Fruit fly (Drosophila melanogaster) whole organism, embryonic: ENCODE measurements around the gene CG12439.

Experiments
- Antp ChIP-seq: fragments of 200-800 bp; sonication (Bioruptor generic); optimal IDR thresholded peaks from 3 replicates; lab custom pipeline; 2016; ENCODE audit warnings: missing biosample characterization, missing genetic modification characterization
- CG10147 ChIP-seq: fragments of 200-800 bp; sonication (Bioruptor generic); optimal IDR thresholded peaks from 2 replicates; lab custom pipeline; 2019; ENCODE audit warnings: missing biosample characterization, mild to moderate bottlenecking, missing genetic modification characterization, moderate library complexity
- CG10209 ChIP-seq: fragments of 200-800 bp; sonication (Bioruptor generic); optimal IDR thresholded peaks from 3 replicates; lab custom pipeline; 2017; ENCODE audit warnings: missing biosample characterization, mild to moderate bottlenecking, missing genetic modification characterization, missing genetic modification reagents
- CG12071 ChIP-seq: fragments of 200-800 bp; sonication (Bioruptor generic); optimal IDR thresholded peaks from 3 replicates; lab custom pipeline; 2018; ENCODE audit warnings: missing biosample characterization, mild to moderate bottlenecking, missing genetic modification characterization
- CG12299 ChIP-seq: fragments of 200-800 bp; sonication (Bioruptor generic); optimal IDR thresholded peaks from 2 replicates; lab custom pipeline; 2018; ENCODE audit warnings: missing biosample characterization, mild to moderate bottlenecking, missing genetic modification characterization
- CG12659 ChIP-seq: fragments of 200-800 bp; sonication (Bioruptor generic); optimal IDR thresholded peaks from 3 replicates; lab custom pipeline; 2017; ENCODE audit warnings: mild to moderate bottlenecking, missing biosample characterization, missing genetic modification reagents, missing genetic modification characterization
- CG12942 ChIP-seq: fragments of 200-800 bp; sonication (Bioruptor generic); optimal IDR thresholded peaks from 3 replicates; lab custom pipeline; 2016; ENCODE audit warnings: missing biosample characterization, missing genetic modification characterization
- CG17328 ChIP-seq: fragments of 200-800 bp; sonication (Bioruptor generic); IDR thresholded peaks from 2 replicates; pipeline ENCODE4 v1.3.6; 2022; ENCODE audit warnings: missing biosample characterization, missing genetic modification characterization
- CG2199 ChIP-seq: fragments of 200-800 bp; sonication (Bioruptor generic); IDR thresholded peaks from 3 replicates; pipeline ENCODE4 v1.3.6; 2022; ENCODE audit warnings: missing biosample characterization, missing genetic modification characterization
- CG2712 ChIP-seq: fragments of 200-800 bp; optimal IDR thresholded peaks from 3 replicates; lab custom pipeline; 2019; ENCODE audit warnings: missing biosample characterization, mild to moderate bottlenecking, missing genetic modification characterization, moderate library complexity
- CG2875 ChIP-seq: fragments of 200-800 bp; sonication (Bioruptor generic); optimal IDR thresholded peaks from 2 replicates; lab custom pipeline; 2017; ENCODE audit warnings: missing biosample characterization, mild to moderate bottlenecking, missing genetic modification characterization, missing genetic modification reagents
- CG31224 ChIP-seq: fragments of 200-800 bp; sonication (Bioruptor generic); IDR thresholded peaks from 2 replicates; pipeline ENCODE4 v1.3.6; 2022; ENCODE audit warnings: missing biosample characterization, missing genetic modification characterization
- CG32767 ChIP-seq: fragments of 200-800 bp; sonication (Bioruptor generic); IDR thresholded peaks from 2 replicates; pipeline ENCODE4 v1.3.6; 2022; ENCODE audit warnings: missing biosample characterization, missing genetic modification characterization
- CG34422 ChIP-seq: fragments of 200-800 bp; sonication (Bioruptor generic); IDR thresholded peaks from 3 replicates; pipeline ENCODE4 v1.3.6; 2022; ENCODE audit warnings: missing biosample characterization, missing genetic modification characterization
- CG4282 ChIP-seq: fragments of 200-800 bp; sonication (Bioruptor generic); optimal IDR thresholded peaks from 2 replicates; lab custom pipeline; 2016; ENCODE audit warnings: missing biosample characterization, missing genetic modification characterization
- CG43689 ChIP-seq: fragments of 200-800 bp; sonication (Bioruptor generic); IDR thresholded peaks from 2 replicates; pipeline ENCODE4 v1.3.6; 2022; ENCODE audit warnings: missing biosample characterization, missing genetic modification characterization
- CG4404 ChIP-seq: fragments of 200-800 bp; sonication (Bioruptor generic); IDR thresholded peaks from 2 replicates; pipeline ENCODE4 v1.3.6; 2022; ENCODE audit warnings: missing biosample characterization, missing genetic modification characterization
- CG4707 ChIP-seq: fragments of 200-800 bp; sonication (Bioruptor generic); optimal IDR thresholded peaks from 2 replicates; lab custom pipeline; 2018; ENCODE audit warnings: missing biosample characterization, mild to moderate bottlenecking, missing genetic modification characterization, moderate library complexity
- CG5180 ChIP-seq: fragments of 200-800 bp; sonication (Bioruptor generic); optimal IDR thresholded peaks from 3 replicates; lab custom pipeline; 2017; ENCODE audit warnings: missing biosample characterization, missing genetic modification characterization, mild to moderate bottlenecking, moderate library complexity, missing genetic modification reagents
- CG7556 ChIP-seq: fragments of 200-800 bp; sonication (Bioruptor generic); optimal IDR thresholded peaks from 2 replicates; lab custom pipeline; 2017; ENCODE audit warnings: missing biosample characterization, mild to moderate bottlenecking, missing genetic modification characterization
- CG7987 ChIP-seq: fragments of 200-800 bp; sonication (Bioruptor generic); optimal IDR thresholded peaks from 2 replicates; lab custom pipeline; 2018; ENCODE audit warnings: missing biosample characterization, mild to moderate bottlenecking, missing genetic modification characterization, moderate library complexity
- CG8281 ChIP-seq: fragments of 200-800 bp; sonication (Bioruptor generic); optimal IDR thresholded peaks from 2 replicates; lab custom pipeline; 2018; ENCODE audit warnings: missing biosample characterization, mild to moderate bottlenecking, missing genetic modification characterization, moderate library complexity
- CG9437 ChIP-seq: fragments of 200-800 bp; sonication (Bioruptor generic); optimal IDR thresholded peaks from 2 replicates; lab custom pipeline; 2018; ENCODE audit warnings: missing biosample characterization, mild to moderate bottlenecking, missing genetic modification characterization
- CG9817 ChIP-seq: fragments of 200-800 bp; sonication (Bioruptor generic); optimal IDR thresholded peaks from 2 replicates; lab custom pipeline; 2018; ENCODE audit warnings: missing biosample characterization, mild to moderate bottlenecking, missing genetic modification characterization, moderate library complexity
- Dip2 ChIP-seq: fragments of 200-800 bp; sonication (Bioruptor generic); IDR thresholded peaks from 2 replicates; pipeline ENCODE4 v1.3.6; 2022; ENCODE audit warnings: missing biosample characterization, missing genetic modification characterization
- Elba2 ChIP-seq: fragments of 200-800 bp; sonication (Bioruptor generic); optimal IDR thresholded peaks from 3 replicates; lab custom pipeline; 2016; ENCODE audit warnings: missing biosample characterization, missing genetic modification characterization
- HLH54F ChIP-seq: fragments of 200-800 bp; sonication (Bioruptor generic); optimal IDR thresholded peaks from 3 replicates; lab custom pipeline; 2016; ENCODE audit warnings: missing biosample characterization, missing genetic modification characterization
- HLHmδ ChIP-seq: fragments of 200-800 bp; sonication (Bioruptor generic); optimal IDR thresholded peaks from 2 replicates; lab custom pipeline; 2018; ENCODE audit warnings: missing biosample characterization, mild to moderate bottlenecking, missing genetic modification characterization, moderate library complexity
- Hmr ChIP-seq: fragments of 200-800 bp; sonication (Bioruptor generic); optimal IDR thresholded peaks from 3 replicates; lab custom pipeline; 2017; ENCODE audit warnings: mild to moderate bottlenecking, missing biosample characterization, missing genetic modification reagents, missing genetic modification characterization
- Lpt ChIP-seq: fragments of >200 bp; optimal IDR thresholded peaks from 2 replicates; lab custom pipeline; 2018; ENCODE audit warnings: missing biosample characterization, missing genetic modification characterization
- Mrtf ChIP-seq: fragments of 200-800 bp; sonication (Bioruptor generic); IDR thresholded peaks from 3 replicates; pipeline ENCODE4 v1.3.6; 2022; ENCODE audit warnings: missing biosample characterization, missing genetic modification characterization
- chm ChIP-seq: fragments of 200-800 bp; sonication (Bioruptor generic); IDR thresholded peaks from 2 replicates; pipeline ENCODE4 v1.3.6; 2022; ENCODE audit warnings: missing biosample characterization, missing genetic modification characterization
- disco-r ChIP-seq: fragments of 200-800 bp; sonication (Bioruptor generic); optimal IDR thresholded peaks from 2 replicates; lab custom pipeline; 2016; ENCODE audit warnings: missing biosample characterization, missing genetic modification characterization
- dysf ChIP-seq: fragments of 200-800 bp; sonication (Bioruptor generic); IDR thresholded peaks from 3 replicates; pipeline ENCODE4 v1.3.6; 2022; ENCODE audit warnings: missing biosample characterization, missing genetic modification characterization
- ems ChIP-seq: fragments of 200-800 bp; sonication (Bioruptor generic); optimal IDR thresholded peaks from 3 replicates; lab custom pipeline; 2016; ENCODE audit warnings: missing biosample characterization, missing genetic modification characterization
- gt ChIP-seq: fragments of 200-800 bp; sonication (Bioruptor generic); IDR thresholded peaks from 2 replicates; pipeline ENCODE4 v1.3.6; 2022; ENCODE audit warnings: missing biosample characterization, missing genetic modification characterization
- lmd ChIP-seq: fragments of 200-800 bp; sonication (Bioruptor generic); IDR thresholded peaks from 2 replicates; pipeline ENCODE4 v1.3.6; 2022; ENCODE audit warnings: missing biosample characterization, missing genetic modification characterization
- nerfin-1 ChIP-seq: fragments of 200-800 bp; sonication (Bioruptor generic); optimal IDR thresholded peaks from 3 replicates; lab custom pipeline; 2019; ENCODE audit warnings: missing biosample characterization, mild to moderate bottlenecking, missing genetic modification characterization, moderate library complexity
- nerfin-2 ChIP-seq: fragments of 200-800 bp; sonication (Bioruptor generic); IDR thresholded peaks from 2 replicates; pipeline ENCODE4 v1.3.6; 2022; ENCODE audit warnings: missing biosample characterization, missing genetic modification characterization; ENCODE audit not compliant: partially characterized antibody
- nmo ChIP-seq: fragments of 200-800 bp; sonication (Bioruptor generic); optimal IDR thresholded peaks from 2 replicates; lab custom pipeline; 2018; ENCODE audit warnings: missing biosample characterization, mild to moderate bottlenecking, missing genetic modification characterization, moderate library complexity
- nom ChIP-seq: fragments of 200-800 bp; sonication (Bioruptor generic); optimal IDR thresholded peaks from 2 replicates; lab custom pipeline; 2017; ENCODE audit warnings: missing biosample characterization, missing genetic modification characterization, mild to moderate bottlenecking, moderate library complexity, missing genetic modification reagents
- odd ChIP-seq: fragments of 200-800 bp; sonication (Bioruptor generic); optimal IDR thresholded peaks from 2 replicates; lab custom pipeline; 2017; ENCODE audit warnings: missing biosample characterization, mild to moderate bottlenecking, missing genetic modification characterization
- pum ChIP-seq: fragments of 200-800 bp; sonication (Bioruptor generic); optimal IDR thresholded peaks from 2 replicates; lab custom pipeline; 2016; ENCODE audit warnings: missing biosample characterization, missing genetic modification characterization
- run ChIP-seq: fragments of 200-800 bp; sonication (Bioruptor generic); optimal IDR thresholded peaks from 3 replicates; lab custom pipeline; 2018; ENCODE audit warnings: missing biosample characterization, mild to moderate bottlenecking, missing genetic modification characterization
- seq ChIP-seq: fragments of 200-800 bp; sonication (Bioruptor generic); IDR thresholded peaks from 2 replicates; pipeline ENCODE4 v1.3.6; 2022; ENCODE audit warnings: missing biosample characterization, missing genetic modification characterization
- stc ChIP-seq: fragments of 200-800 bp; sonication (Bioruptor generic); IDR thresholded peaks from 2 replicates; pipeline ENCODE4 v1.3.6; 2022; ENCODE audit warnings: missing biosample characterization, missing genetic modification characterization
- trem ChIP-seq: fragments of 200-800 bp; optimal IDR thresholded peaks from 3 replicates; lab custom pipeline; 2019; ENCODE audit warnings: missing biosample characterization, mild to moderate bottlenecking, missing genetic modification characterization, moderate library complexity
- wek ChIP-seq: fragments of 200-800 bp; sonication (Bioruptor generic); optimal IDR thresholded peaks from 3 replicates; lab custom pipeline; 2018; ENCODE audit warnings: missing biosample characterization, mild to moderate bottlenecking, missing genetic modification characterization, moderate library complexity
- z ChIP-seq: fragments of 200-800 bp; sonication (Bioruptor generic); IDR thresholded peaks from 3 replicates; pipeline ENCODE4 v1.3.6; 2022; ENCODE audit warnings: missing biosample characterization, missing genetic modification characterization
- zfh1 ChIP-seq: fragments of 200-800 bp; sonication (Bioruptor generic); IDR thresholded peaks from 3 replicates; pipeline ENCODE4 v1.3.6; 2022; ENCODE audit warnings: missing biosample characterization, missing genetic modification characterization

Gene CG12439

DNA sequence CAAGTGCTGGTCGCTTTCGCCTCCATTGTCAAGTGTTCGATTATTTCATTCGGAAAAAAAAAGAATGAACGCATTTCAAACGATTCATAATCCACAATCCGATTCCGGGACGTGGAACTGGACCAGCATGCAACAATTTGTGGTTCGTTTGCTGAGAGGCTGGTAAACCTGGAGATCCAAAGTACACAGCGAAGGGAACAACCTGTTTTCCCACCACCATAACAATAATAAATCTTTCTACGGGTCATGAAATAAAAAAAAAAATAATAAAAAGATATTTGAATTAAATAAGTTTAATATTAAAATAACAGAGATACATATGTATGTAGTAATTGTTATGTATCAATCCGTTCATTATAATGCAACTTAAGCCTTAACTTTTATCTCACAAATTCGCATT is 47.5 kb downstream of the CG12439 start:
- TF ChIP-seq CG5180 (GFP tag; lab: Kevin White, UChicago) (peak; percentile 93), CG2199 (GFP tag; lab: Robert Waterston, UW) (peak; percentile 18; the same call in 1 of the 3 replicates), CG7987 (GFP tag; lab: Kevin White, UChicago) (no peak), run (no peak), wek (GFP tag; lab: Kevin White, UChicago) (no peak), Hmr (GFP tag; lab: Kevin White, UChicago) (no peak), CG12942 (no peak), HLH54F (GFP tag; lab: Kevin White, UChicago) (no peak), seq (no peak), CG9817 (no peak), zfh1 (GFP tag; lab: Robert Waterston, UW) (no peak), CG2712 (tag; lab: Kevin White, UChicago) (no peak), lmd (GFP tag; lab: Robert Waterston, UW) (no peak), chm (GFP tag; lab: Robert Waterston, UW) (no peak), Lpt (GFP tag; lab: Kevin White, UChicago) (no peak), Antp (no peak), CG34422 (GFP tag; lab: Robert Waterston, UW) (no peak), dysf (GFP tag; lab: Robert Waterston, UW) (no peak), Elba2 (GFP tag; lab: Kevin White, UChicago) (no peak), nmo (no peak), CG4282 (no peak), nerfin-1 (peak; percentile 88), nom (peak; percentile 8), stc (GFP tag; lab: Robert Waterston, UW) (no peak)

DNA sequence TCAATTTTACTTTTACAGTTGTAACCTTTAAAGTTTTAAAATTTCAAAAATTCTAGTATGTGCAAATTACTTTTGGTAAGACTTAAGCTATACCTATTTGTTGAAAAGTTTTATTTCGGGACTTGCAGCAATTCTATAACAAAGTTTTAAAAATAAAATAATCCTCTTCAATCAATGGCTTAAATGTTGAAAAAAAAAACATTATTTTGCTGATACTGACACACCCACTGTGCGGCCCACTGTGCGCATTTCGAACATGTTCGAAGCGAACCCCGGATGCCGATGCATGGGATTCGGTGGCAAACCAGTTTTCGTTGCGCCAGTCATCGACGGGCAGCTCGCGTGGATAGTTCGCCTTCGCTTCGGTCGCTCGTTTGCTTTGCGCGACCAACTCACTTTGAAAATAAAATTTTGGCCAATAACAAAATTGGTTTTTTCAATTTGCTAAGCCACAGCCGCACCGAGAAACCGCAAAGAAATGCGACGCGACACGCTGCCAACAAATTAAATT is 48.6 kb downstream of the CG12439 start, which contains the start of gene CG32982:
Gene CG32982, plus strand, starts transcription at position 320 of the 511 bp plus-strand sequence.
- peak; percentile 95 for TF ChIP-seq CG12659
- TF ChIP-seq nerfin-2 (GFP tag; lab: Robert Waterston, UW): peak; percentile 32; the same call in 1 of the 2 replicates
- peak; percentile 92 for TF ChIP-seq ems (GFP tag; lab: Kevin White, UChicago)
- TF ChIP-seq CG8281 (tag; lab: Kevin White, UChicago): peak; percentile 77
- peak; percentile 31 for TF ChIP-seq run
- peak; percentile 98 for TF ChIP-seq CG4707 (GFP tag; lab: Kevin White, UChicago)
- peak; percentile 87 for TF ChIP-seq HLHmδ (GFP tag; lab: Kevin White, UChicago)
- TF ChIP-seq CG7987 (GFP tag; lab: Kevin White, UChicago): peak; percentile 69
- TF ChIP-seq CG4404: no peak; the same call in none of the 2 replicates
- TF ChIP-seq CG12299 (tag; lab: Kevin White, UChicago): peak; percentile 14
- peak; percentile 84 for TF ChIP-seq CG10147 (GFP tag; lab: Kevin White, UChicago)
- peak; percentile 92 for TF ChIP-seq odd (GFP tag; lab: Kevin White, UChicago)
- peak; percentile 64; the same call in 1 of the 3 replicates for TF ChIP-seq z (GFP tag; lab: Robert Waterston, UW)
- peak; percentile 77 for TF ChIP-seq stc (GFP tag; lab: Robert Waterston, UW)
- TF ChIP-seq Hmr (GFP tag; lab: Kevin White, UChicago): peak; percentile 94
- TF ChIP-seq CG7556 (GFP tag; lab: Kevin White, UChicago): peak; percentile 95
- peak; percentile 77 for TF ChIP-seq CG32767
- peak; percentile 79 for TF ChIP-seq gt (GFP tag; lab: Robert Waterston, UW)
- TF ChIP-seq disco-r (GFP tag; lab: Kevin White, UChicago): peak; percentile 79
- peak; percentile 84; the same call in 2 of the 3 replicates for TF ChIP-seq Mrtf (GFP tag; lab: Robert Waterston, UW)
- peak; percentile 81 for TF ChIP-seq CG2875 (GFP tag; lab: Kevin White, UChicago)
- TF ChIP-seq trem (tag; lab: Kevin White, UChicago): peak; percentile 69
- peak; percentile 92 for TF ChIP-seq pum (GFP tag; lab: Kevin White, UChicago)
- peak; percentile 64; the same call in 1 of the 2 replicates for TF ChIP-seq CG43689
- peak; percentile 74 for TF ChIP-seq CG12071 (GFP tag; lab: Kevin White, UChicago)
- TF ChIP-seq CG31224 (GFP tag; lab: Robert Waterston, UW): peak; percentile 85
- peak; percentile 89 for TF ChIP-seq CG10209
- peak; percentile 56 for TF ChIP-seq CG17328
- TF ChIP-seq CG9437 (GFP tag; lab: Kevin White, UChicago): peak; percentile 91
- peak; percentile 24; the same call in 1 of the 2 replicates for TF ChIP-seq Dip2 (GFP tag; lab: Robert Waterston, UW)
